Worm (Caenorhabditis elegans): Measurements from ENCODE around the gene mrpl-45.

mrpl-45 gene

ce11 chrIII:1218221-1218620 lies 16.4 kb upstream of the mrpl-45 start (continued):
- no peak; the same call in 1 of the 2 replicates for TF ChIP-seq B0019.2 (GFP tag; conservative IDR thresholded peaks at IDR 0.05)
- no peak for TF ChIP-seq bed-2 (GFP tag; IDR thresholded peaks at IDR 0.05)
- TF ChIP-seq egl-44 (GFP tag; IDR thresholded peaks at IDR 0.05) = no peak
- TF ChIP-seq snpc-3.4 (tag; optimal IDR thresholded peaks at IDR 0.05) = no peak
- TF ChIP-seq rcor-1 (GFP tag; IDR thresholded peaks at IDR 0.05) = no peak
- TF ChIP-seq nhr-90 (tag; optimal IDR thresholded peaks at IDR 0.05) = peak; percentile 36

DNA sequence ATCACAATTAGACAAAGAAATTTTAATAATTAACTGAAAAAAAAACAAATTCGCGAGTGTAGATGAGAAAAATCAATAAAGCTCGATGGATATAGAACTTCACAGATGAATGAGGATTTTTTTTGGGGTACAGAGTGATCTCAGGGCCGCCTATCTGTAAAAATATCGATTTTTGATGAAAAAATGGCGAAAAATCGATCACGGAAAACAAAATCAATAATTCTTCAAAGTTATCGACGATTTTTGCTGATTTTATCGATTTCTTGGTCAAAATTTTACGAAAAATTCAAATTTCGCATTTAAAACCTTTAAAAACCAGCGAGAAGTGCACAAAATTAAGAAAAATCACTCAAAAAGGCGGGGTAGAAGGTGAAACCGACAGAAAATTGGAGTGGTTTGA lies 14.3 kb upstream of the mrpl-45 start:
- TF ChIP-seq Y67H2A.10 (GFP tag; conservative IDR thresholded peaks at IDR 0.05) (no peak), die-1 (tag; optimal IDR thresholded peaks at IDR 0.05) (no peak), Y95B8A.8 (GFP tag; IDR thresholded peaks at IDR 0.05) (no peak)

DNA sequence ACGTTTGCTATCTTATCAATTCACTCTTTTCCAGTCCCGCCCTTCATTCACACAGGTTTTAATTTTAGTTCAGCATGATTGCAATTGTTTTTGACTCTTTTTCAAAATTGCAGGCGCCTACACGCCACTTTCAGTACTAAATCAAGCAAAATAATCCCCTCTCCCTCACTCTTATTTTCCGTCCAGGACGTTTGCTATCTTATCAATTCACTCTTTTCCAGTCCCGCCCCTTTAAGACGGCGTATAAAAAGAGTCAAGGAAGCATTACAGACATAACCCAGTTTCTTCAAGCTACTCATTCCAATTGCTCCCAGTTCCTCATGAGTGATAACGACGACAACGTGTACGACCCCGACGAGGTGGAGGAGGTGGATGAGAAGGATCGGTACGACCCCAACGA lies 12.9 kb upstream of the mrpl-45 start, which contains the start of gene Y119D3B.21:
Gene Y119D3B.21 (plus strand): TSS at position 321 of the 400 bp plus-strand sequence.
- TF ChIP-seq him-1 (tag; optimal IDR thresholded peaks at IDR 0.05) (no peak), nhr-90 (tag; optimal IDR thresholded peaks at IDR 0.05) (peak; percentile 23), cebp-1 (GFP tag; IDR thresholded peaks at IDR 0.05) (no peak), cebp-1 (tag; optimal IDR thresholded peaks at IDR 0.05) (peak; percentile 74), bed-1 (GFP tag; IDR thresholded peaks at IDR 0.05) (no peak), dox-1 (GFP tag; IDR thresholded peaks at IDR 0.05) (peak; percentile 65), mcd-1 (GFP tag; IDR thresholded peaks at IDR 0.05) (peak; percentile 38; the same call in 1 of the 2 replicates), ets-4 (GFP tag; optimal IDR thresholded peaks at IDR 0.05) (peak; percentile 14), attf-5 (GFP tag; optimal IDR thresholded peaks at IDR 0.05) (peak; percentile 34), madf-10 (tag; optimal IDR thresholded peaks at IDR 0.05) (no peak), lin-54 (GFP tag; optimal IDR thresholded peaks at IDR 0.05) (peak; percentile 11), ztf-22 (GFP tag; optimal IDR thresholded peaks at IDR 0.05) (peak; percentile 39), nhr-80 (tag; optimal IDR thresholded peaks at IDR 0.05) (peak; percentile 98), tbp1 (GFP tag; optimal IDR thresholded peaks at IDR 0.05) (peak; percentile 6)

- TF ChIP-seq ets-4 (GFP tag; optimal IDR thresholded peaks at IDR 0.05) = no peak
- no peak for TF ChIP-seq tlf-1 (GFP tag; optimal IDR thresholded peaks at IDR 0.05)
- TF ChIP-seq ccch-3 (GFP tag; optimal IDR thresholded peaks at IDR 0.05) = no peak
- TF ChIP-seq lin-40 (tag; optimal IDR thresholded peaks at IDR 0.05) = no peak
- TF ChIP-seq mxl-1 (tag; optimal IDR thresholded peaks at IDR 0.05) = no peak
- TF ChIP-seq mel-28 (tag; optimal IDR thresholded peaks at IDR 0.05; ENCODE audit: borderline replicate concordance) = no peak
- 0 out of 2 replicates have a peak, but pooled peaks have one; percentile 10 for TF ChIP-seq ceh-58 (GFP tag; IDR thresholded peaks at IDR 0.05)
- TF ChIP-seq Y79H2A.3 (GFP tag; conservative IDR thresholded peaks at IDR 0.05) = no peak
- no peak for TF ChIP-seq zim-3 (tag; optimal IDR thresholded peaks at IDR 0.05)
- TF ChIP-seq D2030.7 (GFP tag; IDR thresholded peaks at IDR 0.05) = peak; percentile 9; the same call in 1 of the 2 replicates
- TF ChIP-seq ceh-27 (GFP tag; optimal IDR thresholded peaks at IDR 0.05) = no peak
- no peak for TF ChIP-seq nfya-1 (tag; optimal IDR thresholded peaks at IDR 0.05; ENCODE audit: borderline replicate concordance, insufficient read depth)
- no peak for TF ChIP-seq unc-62 (GFP tag; optimal IDR thresholded peaks at IDR 0.05)
- TF ChIP-seq atf-7 (tag; optimal IDR thresholded peaks at IDR 0.05) = no peak
- TF ChIP-seq nfya-2 (GFP tag; IDR thresholded peaks at IDR 0.05) = no peak
- TF ChIP-seq attf-5 (GFP tag; optimal IDR thresholded peaks at IDR 0.05) = no peak
- TF ChIP-seq ztf-3 (GFP tag; optimal IDR thresholded peaks at IDR 0.05) = no peak
- no peak for TF ChIP-seq akir-1 (GFP tag; optimal IDR thresholded peaks at IDR 0.05)
- no peak for TF ChIP-seq hlh-26 (GFP tag; conservative IDR thresholded peaks at IDR 0.05)
- TF ChIP-seq lin-26 (GFP tag; IDR thresholded peaks at IDR 0.05) = no peak
- no peak for TF ChIP-seq rec-8 (tag; optimal IDR thresholded peaks at IDR 0.05)
- no peak for TF ChIP-seq die-1 (tag; optimal IDR thresholded peaks at IDR 0.05)
- no peak for TF ChIP-seq ztf-26 (tag; optimal IDR thresholded peaks at IDR 0.05)
- TF ChIP-seq ceh-91 (GFP tag; IDR thresholded peaks at IDR 0.05) = no peak
Observed at ce11 chrIII:1214121-1214673, 12.4 kb upstream of the mrpl-45 start.

Data from whole organism, young adult.